Worm (Caenorhabditis elegans) whole organism, late embryonic: ENCODE results near the gene srsx-14.

Experiments
- K02D7.2 ChIP-seq: sonication (generic microtip); optimal IDR thresholded peaks from 2 replicates; lab custom pipeline; 2017; ENCODE audit warnings: mild to moderate bottlenecking, missing genetic modification characterization, missing compliant biosample characterization
- T23F11.4 ChIP-seq: fragments of 200-800 bp; sonication (Bioruptor generic); optimal IDR thresholded peaks from 2 replicates; lab custom pipeline; 2018; ENCODE audit warnings: mild to moderate bottlenecking, missing genetic modification characterization, missing compliant biosample characterization
- ama-1 ChIP-seq: fragments of 150-350 bp; optimal IDR thresholded peaks from 2 replicates; lab custom pipeline; 2014
- ceh-24 ChIP-seq: sonication (generic microtip); optimal IDR thresholded peaks from 2 replicates; lab custom pipeline; 2016; ENCODE audit warnings: mild to moderate bottlenecking, missing genetic modification characterization, missing compliant biosample characterization
- fax-1 ChIP-seq: sonication (generic microtip); optimal IDR thresholded peaks from 2 replicates; lab custom pipeline; 2016; ENCODE audit warnings: missing genotype, missing genetic modification characterization, missing compliant biosample characterization
- hlh-8 ChIP-seq: sonication (generic microtip); optimal IDR thresholded peaks from 2 replicates; lab custom pipeline; 2016; ENCODE audit warnings: missing genotype, missing genetic modification characterization, missing compliant biosample characterization
- mec-3 ChIP-seq: sonication (generic microtip); optimal IDR thresholded peaks from 2 replicates; lab custom pipeline; 2016; ENCODE audit warnings: borderline replicate concordance, missing genetic modification characterization, missing compliant biosample characterization
- nfya-1 ChIP-seq: sonication (generic microtip); optimal IDR thresholded peaks from 2 replicates; lab custom pipeline; 2017; ENCODE audit warnings: missing genetic modification characterization, mild to moderate bottlenecking, missing compliant biosample characterization, antibody characterized with exemption, moderate library complexity
- nhr-11 ChIP-seq: fragments of 150-350 bp; optimal IDR thresholded peaks from 2 replicates; lab custom pipeline; 2014; ENCODE audit warnings: missing biosample characterization, missing genetic modification characterization
- pha-2 ChIP-seq: sonication (generic microtip); optimal IDR thresholded peaks from 2 replicates; lab custom pipeline; 2017; ENCODE audit warnings: mild to moderate bottlenecking, missing genetic modification characterization, missing compliant biosample characterization
- sox-4 ChIP-seq: sonication (generic microtip); optimal IDR thresholded peaks from 2 replicates; lab custom pipeline; 2017; ENCODE audit warnings: mild to moderate bottlenecking, missing genetic modification characterization, inconsistent platforms, missing compliant biosample characterization
- tbx-2 ChIP-seq: sonication (generic microtip); optimal IDR thresholded peaks from 2 replicates; lab custom pipeline; 2016; ENCODE audit warnings: missing genetic modification characterization, missing compliant biosample characterization
- unc-55 ChIP-seq: sonication (generic microtip); optimal IDR thresholded peaks from 2 replicates; lab custom pipeline; 2017; ENCODE audit warnings: missing biosample characterization, missing genetic modification reagents, missing genetic modification characterization
- unc-86 ChIP-seq: sonication (generic microtip); optimal IDR thresholded peaks from 2 replicates; lab custom pipeline; 2016; ENCODE audit warnings: missing genetic modification characterization, missing compliant biosample characterization

ce11 chrIV:5605225-5605624 is 21.7 kb downstream of the srsx-14 start:
- TF ChIP-seq pha-2 (tag; lab: Kevin White, UChicago) (no peak), ama-1 (lab: Kevin White, UChicago) (no peak), tbx-2 (tag; lab: Kevin White, UChicago) (no peak), fax-1 (tag; lab: Kevin White, UChicago) (no peak), T23F11.4 (GFP tag; lab: Kevin White, UChicago) (no peak), nhr-11 (tag; lab: Kevin White, UChicago) (no peak), nfya-1 (no peak), hlh-8 (tag; lab: Kevin White, UChicago) (no peak), unc-86 (tag; lab: Kevin White, UChicago) (no peak), K02D7.2 (tag; lab: Kevin White, UChicago) (no peak), sox-4 (tag; lab: Kevin White, UChicago) (no peak), unc-55 (GFP tag; lab: Kevin White, UChicago) (no peak), mec-3 (no peak), ceh-24 (tag; lab: Kevin White, UChicago) (no peak)
